Worm (Caenorhabditis elegans) whole organism, L2 larva: ENCODE measurements around the gene chil-8.
A peak's percentile ranks its signal among the peaks of the same experiment; 100 is the strongest.

Experiments
- C34F6.9 ChIP-seq: fragments of 150-350 bp; optimal IDR thresholded peaks from 2 replicates; lab custom pipeline; 2014; ENCODE audit warnings: missing biosample characterization, missing genetic modification characterization
- F13H6.1 ChIP-seq: sonication (generic microtip); optimal IDR thresholded peaks from 2 replicates; lab custom pipeline; 2016; ENCODE audit warnings: missing genetic modification characterization, missing compliant biosample characterization
- Y55F3AM.14 ChIP-seq: fragments of 200-800 bp; sonication (Bioruptor generic); optimal IDR thresholded peaks from 2 replicates; lab custom pipeline; 2018; ENCODE audit warnings: mild to moderate bottlenecking, missing genetic modification characterization, missing compliant biosample characterization
- aly-2 ChIP-seq: fragments of 150-350 bp; optimal IDR thresholded peaks from 2 replicates; lab custom pipeline; 2014; ENCODE audit warnings: missing biosample characterization, missing genetic modification characterization
- ama-1 ChIP-seq: fragments of 150-350 bp; optimal IDR thresholded peaks from 2 replicates; lab custom pipeline; 2018; ENCODE audit warnings: inconsistent platforms
- blmp-1 ChIP-seq: sonication (generic microtip); optimal IDR thresholded peaks from 2 replicates; lab custom pipeline; 2017; ENCODE audit warnings: missing genetic modification characterization, mild to moderate bottlenecking, missing compliant biosample characterization, antibody characterized with exemption, moderate library complexity; ENCODE audit not compliant: insufficient read depth
- ceh-16 ChIP-seq: fragments of 150-350 bp; optimal IDR thresholded peaks from 2 replicates; lab custom pipeline; 2014; ENCODE audit warnings: missing biosample characterization, missing genetic modification characterization
- ceh-82 ChIP-seq: fragments of 150-350 bp; optimal IDR thresholded peaks from 2 replicates; lab custom pipeline; 2014; ENCODE audit warnings: missing biosample characterization, missing genetic modification characterization
- egl-27 ChIP-seq: sonication (generic microtip); optimal IDR thresholded peaks from 3 replicates; lab custom pipeline; 2017; ENCODE audit warnings: missing biosample characterization, missing genetic modification reagents, missing genetic modification characterization
- elt-1 ChIP-seq: fragments of 150-350 bp; optimal IDR thresholded peaks from 2 replicates; lab custom pipeline; 2014; ENCODE audit warnings: missing biosample characterization, missing genetic modification characterization
- elt-3 ChIP-seq: sonication (generic microtip); optimal IDR thresholded peaks from 2 replicates; lab custom pipeline; 2017; ENCODE audit warnings: missing biosample characterization, missing genetic modification characterization
- fos-1 ChIP-seq: fragments of 150-350 bp; optimal IDR thresholded peaks from 2 replicates; lab custom pipeline; 2014; ENCODE audit warnings: missing biosample characterization, missing genetic modification characterization
- gmeb-1 ChIP-seq: fragments of 150-350 bp; optimal IDR thresholded peaks from 2 replicates; lab custom pipeline; 2014; ENCODE audit warnings: missing biosample characterization, missing genetic modification characterization
- lin-11 ChIP-seq: fragments of 150-350 bp; sonication (generic microtip); optimal IDR thresholded peaks from 2 replicates; lab custom pipeline; 2014; ENCODE audit warnings: missing biosample characterization, missing genetic modification characterization, inconsistent platforms, mixed read lengths
- lin-13 ChIP-seq: fragments of 150-350 bp; optimal IDR thresholded peaks from 2 replicates; lab custom pipeline; 2014; ENCODE audit warnings: missing biosample characterization, missing genetic modification reagents, missing genetic modification characterization
- lsy-2 ChIP-seq, 2 experiments: fragments of 150-350 bp in 1 of 2; sonication (generic microtip) in 1 of 2; optimal IDR thresholded peaks; 2 replicates each; lab custom pipeline; 2014 to 2017; ENCODE audit warnings: missing biosample characterization in 2 of 2, missing genetic modification characterization in 2 of 2
- mbf-1 ChIP-seq: sonication (generic microtip); optimal IDR thresholded peaks from 2 replicates; lab custom pipeline; 2017; ENCODE audit warnings: missing biosample characterization, missing genetic modification characterization
- mdl-1 ChIP-seq, 2 experiments: fragments of 150-350 bp in 1 of 2; sonication (generic microtip) in 1 of 2; optimal IDR thresholded peaks; 2 replicates each; lab custom pipeline; 2017; ENCODE audit warnings: missing biosample characterization in 2 of 2, missing genetic modification characterization in 2 of 2
- nhr-10 ChIP-seq: sonication (generic microtip); optimal IDR thresholded peaks from 2 replicates; lab custom pipeline; 2017; ENCODE audit warnings: missing biosample characterization, missing genetic modification characterization
- nhr-11 ChIP-seq: fragments of 150-350 bp; optimal IDR thresholded peaks from 2 replicates; lab custom pipeline; 2014; ENCODE audit warnings: missing biosample characterization, missing genetic modification characterization
- nhr-129 ChIP-seq: fragments of 150-350 bp; optimal IDR thresholded peaks from 2 replicates; lab custom pipeline; 2014; ENCODE audit warnings: missing biosample characterization, missing genetic modification characterization
- nhr-21 ChIP-seq: fragments of 150-350 bp; optimal IDR thresholded peaks from 2 replicates; lab custom pipeline; 2014; ENCODE audit warnings: missing biosample characterization, missing genetic modification characterization
- nhr-23 ChIP-seq: fragments of 150-350 bp; optimal IDR thresholded peaks from 2 replicates; lab custom pipeline; 2014; ENCODE audit warnings: missing biosample characterization, missing genetic modification reagents, missing genetic modification characterization
- nhr-237 ChIP-seq: fragments of 150-350 bp; optimal IDR thresholded peaks from 2 replicates; lab custom pipeline; 2014; ENCODE audit warnings: missing biosample characterization, missing genetic modification characterization
- nhr-25 ChIP-seq: fragments of 150-350 bp; sonication (generic microtip); optimal IDR thresholded peaks from 3 replicates; lab custom pipeline; 2014; ENCODE audit warnings: missing biosample characterization, missing genetic modification characterization
- nhr-6 ChIP-seq: fragments of 150-350 bp; optimal IDR thresholded peaks from 2 replicates; lab custom pipeline; 2014; ENCODE audit warnings: missing biosample characterization, missing genetic modification characterization
- nhr-77 ChIP-seq: fragments of 150-350 bp; optimal IDR thresholded peaks from 2 replicates; lab custom pipeline; 2014; ENCODE audit warnings: missing biosample characterization, missing genetic modification characterization
- peb-1 ChIP-seq: fragments of 150-350 bp; optimal IDR thresholded peaks from 2 replicates; lab custom pipeline; 2014; ENCODE audit warnings: missing biosample characterization, missing genetic modification characterization
- sem-4 ChIP-seq: fragments of 150-350 bp; optimal IDR thresholded peaks from 2 replicates; lab custom pipeline; 2014; ENCODE audit warnings: missing biosample characterization, missing genetic modification reagents, missing genetic modification characterization
- skn-1 ChIP-seq: sonication (generic microtip); optimal IDR thresholded peaks from 2 replicates; lab custom pipeline; 2017; ENCODE audit warnings: missing biosample characterization, missing genetic modification characterization
- sma-3 ChIP-seq: sonication (generic microtip); optimal IDR thresholded peaks from 2 replicates; lab custom pipeline; 2016; ENCODE audit warnings: missing genetic modification reagents, missing genetic modification characterization, missing compliant biosample characterization
- unc-39 ChIP-seq: fragments of 150-350 bp; optimal IDR thresholded peaks from 2 replicates; lab custom pipeline; 2014; ENCODE audit warnings: missing biosample characterization, missing genetic modification characterization
- unc-55 ChIP-seq: fragments of 150-350 bp; sonication (generic microtip); optimal IDR thresholded peaks from 3 replicates; lab custom pipeline; 2014; ENCODE audit warnings: missing biosample characterization, missing genetic modification reagents, missing genetic modification characterization
- unc-62 ChIP-seq: fragments of 150-350 bp; optimal IDR thresholded peaks from 2 replicates; lab custom pipeline; 2014; ENCODE audit warnings: missing biosample characterization, missing genetic modification reagents, missing genetic modification characterization
- zag-1 ChIP-seq: fragments of 150-350 bp; optimal IDR thresholded peaks from 2 replicates; lab custom pipeline; 2014; ENCODE audit warnings: missing biosample characterization, missing genetic modification characterization
- ztf-1 ChIP-seq: fragments of 200-800 bp; sonication (Bioruptor generic); conservative IDR thresholded peaks from 2 replicates; pipeline ENCODE4 v1.3.6; 2022; ENCODE audit warnings: missing genetic modification characterization, missing compliant biosample characterization
- ztf-11 ChIP-seq: sonication (generic microtip); optimal IDR thresholded peaks from 2 replicates; lab custom pipeline; 2017; ENCODE audit warnings: missing biosample characterization, missing genetic modification characterization
- ztf-4 ChIP-seq: fragments of 150-350 bp; optimal IDR thresholded peaks from 2 replicates; lab custom pipeline; 2014; ENCODE audit warnings: missing biosample characterization, missing genetic modification characterization

Gene chil-8

ce11 chrII:9840313-9840712 is 32.5 kb downstream of the chil-8 start, which contains the start of gene ZK938.11:
Gene ZK938.11, minus strand, starts transcription at chrII:9840413.
- TF ChIP-seq egl-27 (tag; lab: Kevin White, UChicago), result no peak
- no peak for TF ChIP-seq gmeb-1 (tag; lab: Kevin White, UChicago)
- no peak for TF ChIP-seq skn-1
- no peak for TF ChIP-seq ztf-11
- no peak for TF ChIP-seq mbf-1 (tag; lab: Kevin White, UChicago)
- no peak for TF ChIP-seq nhr-129 (tag; lab: Kevin White, UChicago)
- no peak for TF ChIP-seq ztf-4
- TF ChIP-seq nhr-21, result no peak
- TF ChIP-seq unc-62 (GFP tag; lab: Kevin White, UChicago), result no peak
- TF ChIP-seq nhr-11, result no peak
- TF ChIP-seq ceh-82 (tag; lab: Kevin White, UChicago), result no peak
- TF ChIP-seq Y55F3AM.14 (GFP tag; lab: Kevin White, UChicago), result no peak
- TF ChIP-seq ama-1, result no peak
- no peak for TF ChIP-seq C34F6.9
- TF ChIP-seq fos-1 (tag; lab: Kevin White, UChicago), result no peak

DNA sequence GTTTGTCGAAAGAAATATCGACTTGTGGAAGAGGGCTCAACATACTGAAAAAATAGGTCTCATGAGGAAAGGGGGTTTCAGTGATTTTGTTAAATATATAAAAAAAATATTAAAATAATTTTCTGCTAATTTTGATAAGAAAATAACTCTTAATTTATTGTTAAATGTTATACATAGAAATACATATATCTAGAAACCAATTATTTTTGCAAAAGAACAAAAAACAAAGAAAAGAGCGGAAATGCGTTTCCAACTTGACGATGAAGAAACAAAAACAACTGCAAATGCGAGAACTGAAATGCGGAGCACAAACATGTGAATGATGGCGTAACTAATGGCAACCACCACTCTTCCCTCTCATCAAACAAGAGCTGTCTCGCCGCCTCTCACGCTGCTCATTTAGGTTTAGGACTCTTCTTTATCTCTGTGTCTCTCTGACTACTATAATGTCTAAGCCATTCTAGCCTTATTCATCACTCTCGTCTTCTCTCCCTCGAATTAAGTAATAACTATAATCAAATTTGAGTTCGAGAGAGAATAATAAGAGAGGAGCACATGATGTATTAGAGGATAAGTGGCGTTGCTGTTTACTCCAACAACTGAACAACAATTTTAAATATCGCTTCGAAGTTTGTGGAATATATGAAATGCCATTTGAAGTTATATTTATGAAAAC is 34.5 kb downstream of the chil-8 start, which contains the start of gene arrd-4:
TSS of gene arrd-4 (minus strand) at position 51 of the 676 bp plus-strand sequence.
- no peak for TF ChIP-seq ztf-1
- no peak for TF ChIP-seq Y55F3AM.14 (GFP tag; lab: Kevin White, UChicago)
- TF ChIP-seq lin-11 (tag; lab: Kevin White, UChicago), result peak; percentile 6

- TF ChIP-seq peb-1 (no peak), ceh-16 (tag; lab: Kevin White, UChicago) (no peak), ztf-4 (no peak), ama-1 (no peak), lin-11 (tag; lab: Kevin White, UChicago) (no peak), nhr-23 (tag; lab: Kevin White, UChicago) (no peak), F13H6.1 (no peak), mdl-1 (tag; optimal IDR thresholded peaks at IDR 0.05; lab: Kevin White, UChicago) (no peak), nhr-6 (no peak), unc-55 (GFP tag; lab: Kevin White, UChicago) (no peak), lin-13 (GFP tag; lab: Kevin White, UChicago) (no peak), nhr-129 (tag; lab: Kevin White, UChicago) (no peak), Y55F3AM.14 (GFP tag; lab: Kevin White, UChicago) (no peak), elt-1 (tag; lab: Kevin White, UChicago) (no peak), nhr-237 (tag; lab: Kevin White, UChicago) (no peak), sem-4 (no peak), nhr-21 (no peak), elt-3 (tag; lab: Kevin White, UChicago) (no peak), unc-39 (no peak)
These were observed 36.9 kb downstream of the chil-8 start for ce11 chrII:9835958-9836357.

ce11 chrII:9834921-9835320 is 37.9 kb downstream of the chil-8 start, which contains the start of gene arrd-5:
Gene arrd-5, plus strand, starts transcription at chrII:9835221.
- TF ChIP-seq unc-39, result no peak
- TF ChIP-seq sma-3 (GFP tag; lab: Kevin White, UChicago), result no peak
- TF ChIP-seq ztf-11, result no peak
- TF ChIP-seq unc-62 (GFP tag; lab: Kevin White, UChicago), result no peak
- no peak for TF ChIP-seq fos-1 (tag; lab: Kevin White, UChicago)
- TF ChIP-seq nhr-23 (tag; lab: Kevin White, UChicago), result no peak
- TF ChIP-seq F13H6.1, result no peak
- TF ChIP-seq nhr-10 (tag; lab: Kevin White, UChicago), result no peak
- no peak for TF ChIP-seq lsy-2 (tag; optimal IDR thresholded peaks at IDR 0.05; lab: Kevin White, UChicago)

ce11 chrII:9833855-9834254 is 39.0 kb downstream of the chil-8 start, which contains the start of gene ZK938.3:
Gene ZK938.3, minus strand, starts transcription at chrII:9833955.
- no peak for TF ChIP-seq unc-62 (GFP tag; lab: Kevin White, UChicago)
- no peak for TF ChIP-seq sma-3 (GFP tag; lab: Kevin White, UChicago)
- TF ChIP-seq fos-1 (tag; lab: Kevin White, UChicago), result no peak
- no peak for TF ChIP-seq sem-4
- TF ChIP-seq F13H6.1, result no peak
- no peak for TF ChIP-seq nhr-25 (tag; lab: Kevin White, UChicago)
- no peak for TF ChIP-seq blmp-1
- TF ChIP-seq aly-2, result no peak
- TF ChIP-seq nhr-23 (tag; lab: Kevin White, UChicago), result no peak
- no peak for TF ChIP-seq nhr-77 (tag; lab: Kevin White, UChicago)
- no peak for TF ChIP-seq mdl-1 (tag; optimal IDR thresholded peaks at IDR 0.05; lab: Kevin White, UChicago)
- no peak for TF ChIP-seq mbf-1 (tag; lab: Kevin White, UChicago)
- TF ChIP-seq nhr-21, result no peak
- no peak for TF ChIP-seq ztf-1
- TF ChIP-seq zag-1 (tag; lab: Kevin White, UChicago), result no peak
- TF ChIP-seq unc-55 (GFP tag; lab: Kevin White, UChicago), result no peak
- no peak for TF ChIP-seq nhr-237 (tag; lab: Kevin White, UChicago)
- TF ChIP-seq ztf-4, result no peak
- no peak for TF ChIP-seq skn-1
